Worm (Caenorhabditis elegans) whole organism, L4 larva: ENCODE measurements around the gene K09A9.8.

Source experiments
- F44E2.7 ChIP-seq: fragments of 200-800 bp; sonication (Bioruptor generic); IDR thresholded peaks from 2 replicates; pipeline ENCODE4 v2.1.2; 2022; ENCODE audit warnings: missing genetic modification characterization, missing compliant biosample characterization
- T26A8.4 ChIP-seq: fragments of 200-800 bp; sonication (Bioruptor generic); IDR thresholded peaks from 2 replicates; pipeline ENCODE4 v1.3.6; 2022; ENCODE audit warnings: missing genetic modification characterization, missing compliant biosample characterization
- duxl-1 ChIP-seq: sonication (generic microtip); optimal IDR thresholded peaks from 2 replicates; lab custom pipeline; 2016; ENCODE audit warnings: mild to moderate bottlenecking, missing genetic modification characterization, moderate library complexity, missing compliant biosample characterization; ENCODE audit not compliant: poor library complexity
- egl-43 ChIP-seq: fragments of 200-800 bp; sonication (Bioruptor generic); IDR thresholded peaks from 2 replicates; pipeline ENCODE4 v1.3.6; 2022; ENCODE audit warnings: missing genetic modification reagents, missing genetic modification characterization, missing compliant biosample characterization
- hlh-11 ChIP-seq: fragments of 200-800 bp; sonication (Bioruptor generic); optimal IDR thresholded peaks from 2 replicates; lab custom pipeline; 2018; ENCODE audit warnings: mild to moderate bottlenecking, missing genetic modification characterization, missing compliant biosample characterization
- lin-15B ChIP-seq: fragments of 150-350 bp; sonication (generic microtip); optimal IDR thresholded peaks from 3 replicates; lab custom pipeline; 2014; ENCODE audit warnings: missing biosample characterization, missing genetic modification characterization
- lin-29 ChIP-seq: fragments of 200-800 bp; sonication (Bioruptor generic); IDR thresholded peaks from 2 replicates; pipeline ENCODE4 v1.3.6; 2022; ENCODE audit warnings: missing genetic modification reagents, missing genetic modification characterization, missing compliant biosample characterization
- lir-3 ChIP-seq: sonication (generic microtip); optimal IDR thresholded peaks from 2 replicates; lab custom pipeline; 2016; ENCODE audit warnings: mild to moderate bottlenecking, missing genetic modification characterization, missing compliant biosample characterization
- nhr-76 ChIP-seq: fragments of 150-350 bp; optimal IDR thresholded peaks from 2 replicates; lab custom pipeline; 2014; ENCODE audit warnings: missing biosample characterization, missing genetic modification characterization
- pqm-1 ChIP-seq: sonication (generic microtip); optimal IDR thresholded peaks from 2 replicates; lab custom pipeline; 2017; ENCODE audit warnings: missing biosample characterization, missing genetic modification characterization
- snpc-1.2 ChIP-seq: fragments of 200-800 bp; sonication (Bioruptor generic); IDR thresholded peaks from 2 replicates; pipeline ENCODE4 v1.3.6; 2022; ENCODE audit warnings: missing genetic modification reagents, missing genetic modification characterization, missing compliant biosample characterization
- snpc-4 ChIP-seq: fragments of 150-350 bp; optimal IDR thresholded peaks from 2 replicates; lab custom pipeline; 2014; ENCODE audit warnings: missing biosample characterization, missing genetic modification characterization
- unc-62 ChIP-seq, 3 experiments: fragments of 150-350 bp in 1 of 3; sonication (generic microtip); optimal IDR thresholded peaks in 2 of 3; peaks in 1 of 3; 1 replicate in 1 of 3; 2 replicates in 2 of 3; lab custom pipeline; 2014 to 2017; ENCODE audit warnings: missing biosample characterization in 3 of 3, missing genetic modification characterization in 3 of 3, missing genetic modification reagents in 3 of 3, missing genotype in 1 of 3
- zfp-3 ChIP-seq: fragments of 200-800 bp; sonication (Bioruptor generic); conservative IDR thresholded peaks from 2 replicates; pipeline ENCODE4 v1.3.6; 2022; ENCODE audit warnings: missing genetic modification reagents, missing genetic modification characterization, missing compliant biosample characterization

- no peak for TF ChIP-seq hlh-11 (tag; lab: Kevin White, UChicago)
- no peak for TF ChIP-seq snpc-4 (tag; lab: Kevin White, UChicago)
- TF ChIP-seq pqm-1 (tag; lab: Kevin White, UChicago): no peak
- TF ChIP-seq F44E2.7: no peak
- TF ChIP-seq unc-62 (GFP tag; optimal IDR thresholded peaks at IDR 0.05 in 1 of 2; lab: Kevin White, UChicago): peak in 1 of 2 experiments; percentile 99
- TF ChIP-seq unc-62 (tag; optimal IDR thresholded peaks at IDR 0.05; lab: Kevin White, UChicago): no peak
- no peak for TF ChIP-seq nhr-76 (tag; lab: Kevin White, UChicago)
- no peak for TF ChIP-seq zfp-3 (GFP tag; lab: Robert Waterston, UW)
- no peak for TF ChIP-seq snpc-1.2 (GFP tag; lab: Robert Waterston, UW)
- TF ChIP-seq lin-29 (GFP tag; lab: Robert Waterston, UW): no peak
- TF ChIP-seq lin-15B (tag; lab: Kevin White, UChicago): no peak
- no peak for TF ChIP-seq T26A8.4 (GFP tag; lab: Robert Waterston, UW)
- no peak for TF ChIP-seq lir-3 (tag; lab: Kevin White, UChicago)
- TF ChIP-seq duxl-1: no peak
- no peak for TF ChIP-seq egl-43 (GFP tag; lab: Robert Waterston, UW)
Observed at ce11 chrX:15564338-15564737, 32.6 kb downstream of the K09A9.8 start.
